Worm (Caenorhabditis elegans) whole organism, young adult: ENCODE measurements around the gene Y41D4B.24.
A peak's percentile ranks its signal among the peaks of the same experiment; 100 is the strongest.

Source experiments
- B0336.3 ChIP-seq: fragments of 200-800 bp; sonication (Bioruptor generic); IDR thresholded peaks from 2 replicates; pipeline ENCODE4 v1.3.6; 2022; ENCODE audit warnings: missing genetic modification characterization, missing compliant biosample characterization
- C17E4.6 ChIP-seq: fragments of 200-800 bp; sonication (Bioruptor generic); IDR thresholded peaks from 2 replicates; pipeline ENCODE4 v1.3.6; 2022; ENCODE audit warnings: missing genetic modification reagents, missing genetic modification characterization, missing compliant biosample characterization
- D2030.7 ChIP-seq: fragments of 200-800 bp; sonication (Bioruptor generic); IDR thresholded peaks from 2 replicates; pipeline ENCODE4 v1.3.6; 2022; ENCODE audit warnings: missing genetic modification reagents, missing genetic modification characterization, missing compliant biosample characterization
- F10E7.11 ChIP-seq: sonication (generic microtip); optimal IDR thresholded peaks from 2 replicates; lab custom pipeline; 2017; ENCODE audit warnings: mild to moderate bottlenecking, missing genetic modification characterization, moderate library complexity, missing compliant biosample characterization
- F52B5.7 ChIP-seq: sonication (generic microtip); optimal IDR thresholded peaks from 2 replicates; lab custom pipeline; 2016; ENCODE audit warnings: mild to moderate bottlenecking, missing genetic modification characterization, missing compliant biosample characterization
- F55B11.4 ChIP-seq: sonication (generic microtip); optimal IDR thresholded peaks from 2 replicates; lab custom pipeline; 2016; ENCODE audit warnings: missing compliant biosample characterization, missing genetic modification characterization, borderline replicate concordance; ENCODE audit not compliant: insufficient read depth
- K11D2.4 ChIP-seq: fragments of 200-800 bp; sonication (Bioruptor generic); IDR thresholded peaks from 2 replicates; pipeline ENCODE4 v1.3.6; 2022; ENCODE audit warnings: missing genetic modification reagents, missing genetic modification characterization, missing compliant biosample characterization
- K12H6.12 ChIP-seq: fragments of 200-800 bp; sonication (Bioruptor generic); optimal IDR thresholded peaks from 2 replicates; lab custom pipeline; 2018; ENCODE audit warnings: mild to moderate bottlenecking, missing genetic modification characterization, missing compliant biosample characterization
- T07F8.4 ChIP-seq: sonication (generic microtip); optimal IDR thresholded peaks from 2 replicates; lab custom pipeline; 2016; ENCODE audit warnings: mild to moderate bottlenecking, missing genetic modification characterization, moderate library complexity, missing compliant biosample characterization
- Y79H2A.3 ChIP-seq: fragments of 200-800 bp; sonication (Bioruptor generic); conservative IDR thresholded peaks from 2 replicates; pipeline ENCODE4 v1.3.6; 2022; ENCODE audit warnings: missing genetic modification reagents, missing genetic modification characterization, missing compliant biosample characterization
- Y95B8A.8 ChIP-seq: fragments of 200-800 bp; sonication (Bioruptor generic); IDR thresholded peaks from 2 replicates; pipeline ENCODE4 v1.3.6; 2022; ENCODE audit warnings: missing genetic modification reagents, missing genetic modification characterization, missing compliant biosample characterization
- akir-1 ChIP-seq: fragments of 200-800 bp; sonication (Bioruptor generic); optimal IDR thresholded peaks from 2 replicates; lab custom pipeline; 2018; ENCODE audit warnings: mild to moderate bottlenecking, missing genetic modification characterization, moderate library complexity, missing compliant biosample characterization
- aptf-3 ChIP-seq: fragments of 200-800 bp; sonication (Bioruptor generic); IDR thresholded peaks from 2 replicates; pipeline ENCODE4 v1.3.6; 2022; ENCODE audit warnings: missing genetic modification characterization, missing compliant biosample characterization
- attf-5 ChIP-seq: fragments of 200-800 bp; sonication (Bioruptor generic); optimal IDR thresholded peaks from 2 replicates; lab custom pipeline; 2018; ENCODE audit warnings: mild to moderate bottlenecking, missing genetic modification characterization, missing compliant biosample characterization
- ceh-100 ChIP-seq: fragments of 200-800 bp; sonication (Bioruptor generic); IDR thresholded peaks from 2 replicates; pipeline ENCODE4 v1.3.6; 2022; ENCODE audit warnings: missing genetic modification reagents, missing genetic modification characterization, missing compliant biosample characterization
- ceh-79 ChIP-seq: sonication (generic microtip); optimal IDR thresholded peaks from 2 replicates; lab custom pipeline; 2017; ENCODE audit warnings: mild to moderate bottlenecking, missing genetic modification characterization, missing compliant biosample characterization
- chd-7 ChIP-seq: sonication (generic microtip); optimal IDR thresholded peaks from 2 replicates; lab custom pipeline; 2016; ENCODE audit warnings: mild to moderate bottlenecking, missing genetic modification characterization, moderate library complexity, missing compliant biosample characterization
- die-1 ChIP-seq: sonication (generic microtip); optimal IDR thresholded peaks from 2 replicates; lab custom pipeline; 2016; ENCODE audit warnings: missing genotype, mild to moderate bottlenecking, missing genetic modification characterization, missing compliant biosample characterization
- dpff-1 ChIP-seq: sonication (generic microtip); optimal IDR thresholded peaks from 2 replicates; lab custom pipeline; 2017; ENCODE audit warnings: mild to moderate bottlenecking, missing genetic modification characterization, missing compliant biosample characterization
- efl-1 ChIP-seq: fragments of 150-350 bp; optimal IDR thresholded peaks from 2 replicates; lab custom pipeline; 2014; ENCODE audit warnings: missing biosample characterization, missing genetic modification reagents, missing genetic modification characterization
- egl-44 ChIP-seq: fragments of 200-800 bp; sonication (Bioruptor generic); IDR thresholded peaks from 2 replicates; pipeline ENCODE4 v1.3.6; 2022; ENCODE audit warnings: missing genetic modification reagents, missing genetic modification characterization, missing compliant biosample characterization
- ekl-4 ChIP-seq: fragments of 200-800 bp; sonication (Bioruptor generic); IDR thresholded peaks from 2 replicates; pipeline ENCODE4 v1.3.6; 2022; ENCODE audit warnings: missing genetic modification reagents, missing genetic modification characterization, missing compliant biosample characterization
- gei-17 ChIP-seq: fragments of 200-800 bp; sonication (Bioruptor generic); optimal IDR thresholded peaks from 2 replicates; lab custom pipeline; 2018; ENCODE audit warnings: mild to moderate bottlenecking, missing genetic modification characterization, missing compliant biosample characterization
- hmg-1.2 ChIP-seq: fragments of 200-800 bp; sonication (Bioruptor generic); IDR thresholded peaks from 2 replicates; pipeline ENCODE4 v1.3.6; 2022; ENCODE audit warnings: missing genetic modification reagents, missing genetic modification characterization, missing compliant biosample characterization
- hrde-1 ChIP-seq: sonication (generic microtip); optimal IDR thresholded peaks from 2 replicates; lab custom pipeline; 2016; ENCODE audit warnings: missing genetic modification characterization, mild to moderate bottlenecking, missing compliant biosample characterization, moderate library complexity, missing genotype, missing genetic modification reagents, borderline replicate concordance
- hsf-1 ChIP-seq: fragments of 200-800 bp; sonication (Bioruptor generic); IDR thresholded peaks from 2 replicates; pipeline ENCODE4 v1.3.6; 2022; ENCODE audit warnings: missing genetic modification reagents, missing genetic modification characterization, missing compliant biosample characterization
- lag-1 ChIP-seq: fragments of 200-800 bp; sonication (Bioruptor generic); IDR thresholded peaks from 2 replicates; pipeline ENCODE4 v1.3.6; 2022; ENCODE audit warnings: missing genetic modification reagents, missing genetic modification characterization, missing compliant biosample characterization
- lin-26 ChIP-seq: fragments of 200-800 bp; sonication (Bioruptor generic); IDR thresholded peaks from 2 replicates; pipeline ENCODE4 v1.3.6; 2022; ENCODE audit warnings: missing genetic modification reagents, missing genetic modification characterization, missing compliant biosample characterization
- lin-54 ChIP-seq: fragments of 200-800 bp; sonication (Bioruptor generic); optimal IDR thresholded peaks from 2 replicates; lab custom pipeline; 2018; ENCODE audit warnings: mild to moderate bottlenecking, missing genetic modification characterization, missing compliant biosample characterization
- lir-1 ChIP-seq: fragments of 200-800 bp; sonication (Bioruptor generic); conservative IDR thresholded peaks from 2 replicates; pipeline ENCODE4 v1.3.6; 2022; ENCODE audit warnings: missing genetic modification reagents, missing genetic modification characterization, missing compliant biosample characterization
- madf-10 ChIP-seq: sonication (generic microtip); optimal IDR thresholded peaks from 2 replicates; lab custom pipeline; 2016; ENCODE audit warnings: mild to moderate bottlenecking, missing genetic modification characterization, missing compliant biosample characterization
- madf-3 ChIP-seq: fragments of 200-800 bp; sonication (Bioruptor generic); IDR thresholded peaks from 2 replicates; pipeline ENCODE4 v1.3.6; 2022; ENCODE audit warnings: missing genetic modification reagents, missing genetic modification characterization, missing compliant biosample characterization
- madf-6 ChIP-seq: fragments of 200-800 bp; sonication (Bioruptor generic); IDR thresholded peaks from 2 replicates; pipeline ENCODE4 v1.3.6; 2022; ENCODE audit warnings: missing genetic modification reagents, missing genetic modification characterization, missing compliant biosample characterization
- mcd-1 ChIP-seq: fragments of 200-800 bp; sonication (Bioruptor generic); IDR thresholded peaks from 2 replicates; pipeline ENCODE4 v1.3.6; 2022; ENCODE audit warnings: missing genetic modification reagents, missing genetic modification characterization, missing compliant biosample characterization
- nfya-2 ChIP-seq: fragments of 200-800 bp; sonication (Bioruptor generic); IDR thresholded peaks from 2 replicates; pipeline ENCODE4 v1.3.6; 2022; ENCODE audit warnings: missing genetic modification reagents, missing genetic modification characterization, missing compliant biosample characterization
- nhr-179 ChIP-seq: sonication (generic microtip); optimal IDR thresholded peaks from 2 replicates; lab custom pipeline; 2016; ENCODE audit warnings: mild to moderate bottlenecking, missing genetic modification characterization, missing compliant biosample characterization
- nhr-27 ChIP-seq: fragments of 200-800 bp; sonication (Bioruptor generic); optimal IDR thresholded peaks from 2 replicates; lab custom pipeline; 2018; ENCODE audit warnings: mild to moderate bottlenecking, missing genetic modification characterization, moderate library complexity, missing compliant biosample characterization
- pbrm-1 ChIP-seq: fragments of 200-800 bp; sonication (Bioruptor generic); IDR thresholded peaks from 2 replicates; pipeline ENCODE4 v1.3.6; 2022; ENCODE audit warnings: missing genetic modification reagents, missing genetic modification characterization, missing compliant biosample characterization
- rcor-1 ChIP-seq: fragments of 200-800 bp; sonication (Bioruptor generic); IDR thresholded peaks from 2 replicates; pipeline ENCODE4 v1.3.6; 2022; ENCODE audit warnings: missing genetic modification reagents, missing genetic modification characterization, missing compliant biosample characterization
- rec-8 ChIP-seq, 2 experiments: sonication (generic microtip); optimal IDR thresholded peaks; 2 replicates each; lab custom pipeline; 2016; ENCODE audit warnings: mild to moderate bottlenecking in 2 of 2, missing genetic modification characterization in 2 of 2, missing genetic modification reagents in 2 of 2, missing genotype in 2 of 2, missing biosample characterization in 1 of 2, missing compliant biosample characterization in 1 of 2, moderate library complexity in 1 of 2
- repo-1 ChIP-seq: sonication (generic microtip); optimal IDR thresholded peaks from 2 replicates; lab custom pipeline; 2017; ENCODE audit warnings: mild to moderate bottlenecking, missing genetic modification characterization, missing compliant biosample characterization
- sdz-38 ChIP-seq: sonication (generic microtip); optimal IDR thresholded peaks from 2 replicates; lab custom pipeline; 2016; ENCODE audit warnings: missing genotype, missing genetic modification characterization, missing compliant biosample characterization
- sea-2 ChIP-seq: fragments of 200-800 bp; sonication (Bioruptor generic); IDR thresholded peaks from 2 replicates; pipeline ENCODE4 v1.3.6; 2022; ENCODE audit warnings: missing genetic modification characterization, missing compliant biosample characterization
- snpc-4 ChIP-seq, 5 experiments: fragments of 150-350 bp in 1 of 5; sonication (generic microtip) in 4 of 5; optimal IDR thresholded peaks; 2 replicates each; lab custom pipeline; 2014 to 2018; ENCODE audit warnings: missing genetic modification characterization in 5 of 5, missing biosample characterization in 3 of 5, antibody characterized with exemption in 2 of 5, mild to moderate bottlenecking in 2 of 5, missing compliant biosample characterization in 2 of 5, missing genotype in 2 of 5, moderate library complexity in 2 of 5, missing genetic modification reagents in 1 of 5
- tbp1 ChIP-seq: fragments of 200-800 bp; sonication (Bioruptor generic); optimal IDR thresholded peaks from 2 replicates; lab custom pipeline; 2018; ENCODE audit warnings: mild to moderate bottlenecking, missing genetic modification characterization, missing compliant biosample characterization
- ztf-22 ChIP-seq: fragments of 200-800 bp; sonication (Bioruptor generic); optimal IDR thresholded peaks from 2 replicates; lab custom pipeline; 2018; ENCODE audit warnings: mild to moderate bottlenecking, missing genetic modification characterization, moderate library complexity, missing compliant biosample characterization
- ztf-26 ChIP-seq: sonication (generic microtip); optimal IDR thresholded peaks from 2 replicates; lab custom pipeline; 2017; ENCODE audit warnings: missing genetic modification characterization, missing compliant biosample characterization
- ztf-28 ChIP-seq: fragments of 200-800 bp; sonication (Bioruptor generic); IDR thresholded peaks from 2 replicates; pipeline ENCODE4 v1.3.6; 2022; ENCODE audit warnings: missing genetic modification reagents, missing genetic modification characterization, missing compliant biosample characterization

Gene Y41D4B.24

ce11 chrIV:1708426-1708826, 26.5 kb upstream of the Y41D4B.24 start (continued):
- TF ChIP-seq tbp1 (GFP tag; lab: Kevin White, UChicago): peak; percentile 50
- TF ChIP-seq ztf-22 (GFP tag; lab: Kevin White, UChicago): no peak
- TF ChIP-seq K12H6.12: no peak
- TF ChIP-seq madf-10 (tag; lab: Kevin White, UChicago): no peak
- TF ChIP-seq rcor-1: no peak; the same call in 1 of the 2 replicates
- TF ChIP-seq ceh-100 (GFP tag; lab: Robert Waterston, UW): no peak; the same call in 1 of the 2 replicates
- peak; percentile 2 for TF ChIP-seq efl-1 (GFP tag; lab: Kevin White, UChicago)
- no peak for TF ChIP-seq dpff-1 (tag; lab: Kevin White, UChicago)
- peak; percentile 35 for TF ChIP-seq chd-7 (tag; lab: Kevin White, UChicago)
- TF ChIP-seq aptf-3 (GFP tag; lab: Robert Waterston, UW): 0 out of 2 replicates have a peak, but pooled peaks have one; percentile 16
- TF ChIP-seq C17E4.6 (GFP tag; lab: Robert Waterston, UW): no peak
- peak; percentile 61; the same call in 1 of the 2 replicates for TF ChIP-seq Y95B8A.8 (GFP tag; lab: Robert Waterston, UW)
- TF ChIP-seq hsf-1 (GFP tag; lab: Robert Waterston, UW): peak; percentile 67
- TF ChIP-seq ceh-79 (tag; lab: Kevin White, UChicago): no peak
- TF ChIP-seq nhr-27 (tag; lab: Kevin White, UChicago): no peak
- TF ChIP-seq mcd-1 (GFP tag; lab: Robert Waterston, UW): no peak; the same call in 1 of the 2 replicates
- TF ChIP-seq sea-2 (GFP tag; lab: Robert Waterston, UW): no peak
- TF ChIP-seq hrde-1 (tag; lab: Kevin White, UChicago): peak; percentile 70
- peak; percentile 87 for TF ChIP-seq B0336.3 (GFP tag; lab: Robert Waterston, UW)
- TF ChIP-seq akir-1: no peak
- TF ChIP-seq Y79H2A.3 (GFP tag; lab: Robert Waterston, UW): peak; percentile 87
- peak; percentile 18 for TF ChIP-seq attf-5 (GFP tag; lab: Kevin White, UChicago)
- TF ChIP-seq F55B11.4 (tag; lab: Kevin White, UChicago): no peak
- peak; percentile 16 for TF ChIP-seq snpc-4 (GFP tag; optimal IDR thresholded peaks at IDR 0.05; lab: Kevin White, UChicago)
- no peak for TF ChIP-seq snpc-4 (tag; optimal IDR thresholded peaks at IDR 0.05; lab: Kevin White, UChicago)
- TF ChIP-seq lag-1 (GFP tag; lab: Robert Waterston, UW): 0 out of 2 replicates have a peak, but pooled peaks have one; percentile 39
- TF ChIP-seq F52B5.7: peak; percentile 52
- peak; percentile 15 for TF ChIP-seq F10E7.11 (tag; lab: Kevin White, UChicago)
- no peak for TF ChIP-seq rec-8 (tag; optimal IDR thresholded peaks at IDR 0.05; lab: Kevin White, UChicago)
- 0 out of 2 replicates have a peak, but pooled peaks have one; percentile 5 for TF ChIP-seq madf-3 (GFP tag; lab: Robert Waterston, UW)
- TF ChIP-seq nhr-179 (tag; lab: Kevin White, UChicago): no peak
- TF ChIP-seq egl-44 (GFP tag; lab: Robert Waterston, UW): 0 out of 2 replicates have a peak, but pooled peaks have one; percentile 9
- peak; percentile 40 for TF ChIP-seq hmg-1.2 (GFP tag; lab: Robert Waterston, UW)
- no peak for TF ChIP-seq repo-1 (tag; lab: Kevin White, UChicago)
- TF ChIP-seq lir-1: no peak
- peak; percentile 64; the same call in 1 of the 2 replicates for TF ChIP-seq lin-26
- TF ChIP-seq ztf-28 (GFP tag; lab: Robert Waterston, UW): peak; percentile 4; the same call in 1 of the 2 replicates
- TF ChIP-seq pbrm-1 (GFP tag; lab: Robert Waterston, UW): 0 out of 2 replicates have a peak, but pooled peaks have one; percentile 6
- no peak for TF ChIP-seq nfya-2 (GFP tag; lab: Robert Waterston, UW)
- peak; percentile 34 for TF ChIP-seq die-1 (tag; lab: Kevin White, UChicago)
- no peak for TF ChIP-seq sdz-38 (tag; lab: Kevin White, UChicago)
- no peak for TF ChIP-seq ztf-26 (tag; lab: Kevin White, UChicago)
- peak; percentile 76 for TF ChIP-seq ekl-4 (GFP tag; lab: Robert Waterston, UW)
- peak; percentile 24; the same call in 1 of the 2 replicates for TF ChIP-seq D2030.7 (GFP tag; lab: Robert Waterston, UW)
- TF ChIP-seq lin-54: peak; percentile 55
- TF ChIP-seq madf-6 (GFP tag; lab: Robert Waterston, UW): peak; percentile 54
- no peak for TF ChIP-seq T07F8.4
- TF ChIP-seq K11D2.4 (GFP tag; lab: Robert Waterston, UW): no peak
- no peak for TF ChIP-seq gei-17 (GFP tag; lab: Kevin White, UChicago)
